Fruit fly (Drosophila melanogaster) whole organism, prepupa: ENCODE data around the gene Pdhb.

Experiments used
- CG1621 ChIP-seq: fragments of 200-800 bp; sonication (Bioruptor generic); optimal IDR thresholded peaks from 3 replicates; lab custom pipeline; 2018; ENCODE audit warnings: missing biosample characterization, mild to moderate bottlenecking, missing genetic modification characterization
- CG3032 ChIP-seq: fragments of 200-800 bp; optimal IDR thresholded peaks from 2 replicates; lab custom pipeline; 2019; ENCODE audit warnings: missing biosample characterization, mild to moderate bottlenecking, missing genetic modification characterization, moderate library complexity
- Ets21C ChIP-seq: fragments of 200-800 bp; sonication (Bioruptor generic); optimal IDR thresholded peaks from 3 replicates; lab custom pipeline; 2016; ENCODE audit warnings: missing biosample characterization, missing genetic modification characterization
- Hr4 ChIP-seq: fragments of 200-800 bp; sonication (Bioruptor generic); optimal IDR thresholded peaks from 3 replicates; lab custom pipeline; 2016; ENCODE audit warnings: missing biosample characterization, missing genetic modification characterization
- dac ChIP-seq: fragments of 200-800 bp; sonication (Bioruptor generic); optimal IDR thresholded peaks from 2 replicates; lab custom pipeline; 2017; ENCODE audit warnings: missing biosample characterization, mild to moderate bottlenecking, missing genetic modification characterization

DNA sequence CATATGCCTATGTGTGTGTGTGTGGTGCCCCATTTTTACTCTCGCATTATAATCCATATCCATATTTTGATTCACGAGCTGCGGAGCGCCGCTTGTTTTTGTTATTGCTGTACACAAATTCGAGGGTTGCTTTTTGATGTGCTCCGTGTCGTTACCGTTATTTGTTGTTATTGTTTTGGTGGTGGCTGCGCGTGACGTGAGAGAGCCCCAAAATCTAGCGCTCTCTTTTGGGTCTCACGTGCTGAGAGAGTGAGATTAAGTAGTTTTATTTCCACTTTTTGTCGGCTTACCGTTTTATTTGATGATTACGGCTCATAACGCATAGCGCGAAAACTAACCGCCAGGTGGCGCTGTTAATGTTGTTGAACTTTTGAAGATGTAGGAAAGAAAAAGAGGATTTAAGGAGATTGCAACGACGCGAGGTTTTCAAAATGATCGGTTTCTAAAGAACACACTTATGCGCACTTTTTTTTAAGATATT is 25.5 kb upstream of the Pdhb start:
- TF ChIP-seq dac (GFP tag; lab: Kevin White, UChicago) (no peak), Hr4 (GFP tag; lab: Kevin White, UChicago) (no peak), Ets21C (no peak), CG1621 (tag; lab: Kevin White, UChicago) (no peak), CG3032 (tag; lab: Kevin White, UChicago) (no peak)
